Fruit fly (Drosophila melanogaster): ENCODE measurements around the gene VhaAC39-2.

The VhaAC39-2 gene

dm6 chr3R:23110724-23111123 is 48.4 kb downstream of the VhaAC39-2 start (continued):
- TF ChIP-seq Rx (GFP tag; IDR thresholded peaks at IDR 0.05): no peak
- no peak for TF ChIP-seq Doc2 (GFP tag; IDR thresholded peaks at IDR 0.05)
- no peak for TF ChIP-seq CG5180 (GFP tag; optimal IDR thresholded peaks at IDR 0.05)
- TF ChIP-seq dm (GFP tag; optimal IDR thresholded peaks at IDR 0.05): no peak
- peak; percentile 29 for TF ChIP-seq dmrt99B (tag; optimal IDR thresholded peaks at IDR 0.05)
- TF ChIP-seq chif (GFP tag; optimal IDR thresholded peaks at IDR 0.05): no peak
- no peak for TF ChIP-seq ara (GFP tag; IDR thresholded peaks at IDR 0.05)
- peak; percentile 56 for TF ChIP-seq CG2678 (tag; optimal IDR thresholded peaks at IDR 0.05)
- peak; percentile 30; the same call in 1 of the 2 replicates for TF ChIP-seq slbo (GFP tag; IDR thresholded peaks at IDR 0.05)
- TF ChIP-seq CG13775 (GFP tag; optimal IDR thresholded peaks at IDR 0.05): no peak
- no peak for TF ChIP-seq cato (GFP tag; optimal IDR thresholded peaks at IDR 0.05; ENCODE audit: borderline replicate concordance)
- peak; percentile 10 for TF ChIP-seq Abd-B (GFP tag; optimal IDR thresholded peaks at IDR 0.05)
- no peak for TF ChIP-seq usp (GFP tag; optimal IDR thresholded peaks at IDR 0.05)
- TF ChIP-seq MESR4 (GFP tag; optimal IDR thresholded peaks at IDR 0.05): no peak

All from whole organism, embryonic.